Worm (Caenorhabditis elegans) whole organism, L2 larva: ENCODE data around the gene Y22D7AL.9.

Experiments
- R02D3.7 ChIP-seq: fragments of 150-350 bp; optimal IDR thresholded peaks from 2 replicates; lab custom pipeline; 2014; ENCODE audit warnings: missing biosample characterization, missing genetic modification characterization
- alr-1 ChIP-seq: fragments of 150-350 bp; optimal IDR thresholded peaks from 2 replicates; lab custom pipeline; 2014; ENCODE audit warnings: missing biosample characterization, missing genetic modification characterization
- nhr-23 ChIP-seq: fragments of 150-350 bp; optimal IDR thresholded peaks from 2 replicates; lab custom pipeline; 2014; ENCODE audit warnings: missing biosample characterization, missing genetic modification reagents, missing genetic modification characterization
- nhr-6 ChIP-seq: fragments of 150-350 bp; optimal IDR thresholded peaks from 2 replicates; lab custom pipeline; 2014; ENCODE audit warnings: missing biosample characterization, missing genetic modification characterization
- sem-4 ChIP-seq: fragments of 150-350 bp; optimal IDR thresholded peaks from 2 replicates; lab custom pipeline; 2014; ENCODE audit warnings: missing biosample characterization, missing genetic modification reagents, missing genetic modification characterization
- ztf-1 ChIP-seq: fragments of 200-800 bp; sonication (Bioruptor generic); conservative IDR thresholded peaks from 2 replicates; pipeline ENCODE4 v1.3.6; 2022; ENCODE audit warnings: missing genetic modification characterization, missing compliant biosample characterization

- TF ChIP-seq ztf-1 (no peak), nhr-23 (tag; lab: Kevin White, UChicago) (no peak), nhr-6 (tag; lab: Kevin White, UChicago) (no peak), R02D3.7 (tag; lab: Kevin White, UChicago) (no peak), sem-4 (tag; lab: Kevin White, UChicago) (no peak), alr-1 (tag; lab: Kevin White, UChicago) (no peak)
These were observed 27.3 kb upstream of the Y22D7AL.9 start, which contains the start of gene Y22D7AL.3 for ce11 chrIII:1641163-1641562.
